Worm (Caenorhabditis elegans) whole organism, early embryonic: ENCODE measurements around the gene sru-25.

ENCODE experiments used
- B0310.2 ChIP-seq: sonication (generic microtip); optimal IDR thresholded peaks from 2 replicates; lab custom pipeline; 2016; ENCODE audit warnings: mild to moderate bottlenecking, missing genetic modification characterization, missing compliant biosample characterization
- F13C5.2 ChIP-seq: sonication (generic microtip); optimal IDR thresholded peaks from 2 replicates; lab custom pipeline; 2017; ENCODE audit warnings: mild to moderate bottlenecking, missing genetic modification characterization, inconsistent platforms, missing compliant biosample characterization
- aly-1 ChIP-seq: sonication (generic microtip); optimal IDR thresholded peaks from 2 replicates; lab custom pipeline; 2016; ENCODE audit warnings: missing genetic modification characterization, missing compliant biosample characterization
- ama-1 ChIP-seq: fragments of 150-350 bp; optimal IDR thresholded peaks from 2 replicates; lab custom pipeline; 2014
- ceh-13 ChIP-seq: fragments of 200-800 bp; sonication (Bioruptor generic); optimal IDR thresholded peaks from 2 replicates; lab custom pipeline; 2018; ENCODE audit warnings: mild to moderate bottlenecking, missing genetic modification characterization, missing compliant biosample characterization
- ets-7 ChIP-seq: sonication (generic microtip); optimal IDR thresholded peaks from 2 replicates; lab custom pipeline; 2016; ENCODE audit warnings: missing genotype, missing genetic modification characterization, missing compliant biosample characterization
- flt-1 ChIP-seq: fragments of 200-800 bp; sonication (Bioruptor generic); IDR thresholded peaks from 2 replicates; pipeline ENCODE4 v1.3.6; 2022; ENCODE audit warnings: missing genetic modification characterization, missing compliant biosample characterization
- hmbx-1 ChIP-seq: sonication (generic microtip); optimal IDR thresholded peaks from 2 replicates; lab custom pipeline; 2016; ENCODE audit warnings: mild to moderate bottlenecking, missing genetic modification characterization, missing compliant biosample characterization
- pes-1 ChIP-seq: fragments of 200-800 bp; sonication (Bioruptor generic); IDR thresholded peaks from 2 replicates; pipeline ENCODE4 v1.3.6; 2022; ENCODE audit warnings: missing genetic modification reagents, missing genetic modification characterization, missing compliant biosample characterization
- scrt-1 ChIP-seq: fragments of 200-800 bp; sonication (Bioruptor generic); IDR thresholded peaks from 2 replicates; pipeline ENCODE4 v1.3.6; 2022; ENCODE audit warnings: missing genetic modification characterization, missing compliant biosample characterization
- sea-1 ChIP-seq: fragments of 200-800 bp; sonication (Bioruptor generic); conservative IDR thresholded peaks from 2 replicates; pipeline ENCODE4 v1.3.6; 2022; ENCODE audit warnings: missing genetic modification characterization, missing compliant biosample characterization
- tbx-11 ChIP-seq: fragments of 200-800 bp; sonication (Bioruptor generic); IDR thresholded peaks from 2 replicates; pipeline ENCODE4 v1.3.6; 2022; ENCODE audit warnings: missing genetic modification characterization, missing compliant biosample characterization
- tbx-37 ChIP-seq: fragments of 200-800 bp; sonication (Bioruptor generic); conservative IDR thresholded peaks from 2 replicates; pipeline ENCODE4 v1.3.6; 2022; ENCODE audit warnings: missing genetic modification reagents, missing genetic modification characterization, missing compliant biosample characterization
- tra-4 ChIP-seq: sonication (generic microtip); optimal IDR thresholded peaks from 2 replicates; lab custom pipeline; 2017; ENCODE audit warnings: missing genetic modification characterization, missing compliant biosample characterization

DNA sequence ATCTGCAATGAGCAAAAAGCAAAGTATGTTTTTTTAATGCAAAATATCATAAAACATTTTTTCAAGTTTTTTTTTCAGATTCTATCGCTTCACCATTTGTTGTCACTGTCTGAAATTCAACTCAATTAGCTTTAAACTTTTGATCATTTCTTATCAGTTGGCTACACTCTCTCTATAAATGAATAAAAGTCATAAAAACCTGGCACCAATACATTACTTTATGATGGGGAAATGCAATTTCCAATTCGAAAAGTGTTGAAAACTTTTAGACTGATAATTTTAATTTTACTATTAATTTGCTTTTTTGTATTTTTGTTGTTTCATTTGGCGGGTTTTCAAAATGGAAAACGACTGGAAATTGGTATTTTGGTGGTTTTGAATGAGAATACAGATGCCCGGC is 9.7 kb upstream of the sru-25 start, which contains the start of gene F31F4.1:
- TF ChIP-seq ama-1 (lab: Kevin White, UChicago) (no peak), B0310.2 (no peak), F13C5.2 (tag; lab: Kevin White, UChicago) (no peak), aly-1 (tag; lab: Kevin White, UChicago) (no peak), tra-4 (tag; lab: Kevin White, UChicago) (no peak), sea-1 (GFP tag; lab: Robert Waterston, UW) (no peak), flt-1 (GFP tag; lab: Robert Waterston, UW) (no peak), tbx-11 (GFP tag; lab: Robert Waterston, UW) (no peak), tbx-37 (GFP tag; lab: Robert Waterston, UW) (no peak), hmbx-1 (tag; lab: Kevin White, UChicago) (no peak), ceh-13 (GFP tag; lab: Kevin White, UChicago) (no peak), ets-7 (tag; lab: Kevin White, UChicago) (no peak), pes-1 (no peak), scrt-1 (GFP tag; lab: Robert Waterston, UW) (no peak)
